Worm (Caenorhabditis elegans): ENCODE data around the gene C28H8.5.
A peak's percentile ranks its signal among the peaks of the same experiment; 100 is the strongest.

Gene C28H8.5

DNA sequence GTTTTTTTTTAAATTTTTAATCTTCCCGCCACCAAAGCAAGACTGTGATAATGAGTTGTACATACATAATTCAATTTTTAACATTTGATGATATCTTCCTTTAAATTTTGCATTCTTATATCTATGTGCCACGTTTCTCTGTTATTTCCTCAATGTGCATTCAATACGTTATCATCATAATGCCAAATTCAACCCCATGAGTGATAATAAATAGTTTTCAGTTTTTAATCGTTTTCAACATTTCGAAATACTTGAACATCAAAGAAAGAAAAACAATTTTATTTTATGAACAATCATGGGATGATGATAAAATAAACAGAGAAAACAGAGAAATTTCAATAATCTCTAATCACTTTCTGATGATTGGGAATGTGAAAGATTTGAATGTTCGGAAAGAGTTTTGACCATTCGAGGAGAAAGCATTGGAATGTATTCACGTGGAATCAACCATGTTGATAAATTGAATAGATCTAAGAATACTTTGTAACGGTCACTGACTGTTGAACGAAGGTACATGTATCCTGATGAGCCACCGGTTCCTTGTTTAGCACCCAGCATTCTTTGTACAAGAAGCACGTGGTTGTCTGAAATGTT lies 33.4 kb downstream of the C28H8.5 start (continued):
- no peak for TF ChIP-seq lin-39 (tag; optimal IDR thresholded peaks at IDR 0.05)
- TF ChIP-seq mdl-1 (tag; optimal IDR thresholded peaks at IDR 0.05), result no peak
- TF ChIP-seq ama-1 (optimal IDR thresholded peaks at IDR 0.05), result peak; percentile 43
- no peak for TF ChIP-seq zip-4 (GFP tag; optimal IDR thresholded peaks at IDR 0.05)
- TF ChIP-seq alr-1 (tag; optimal IDR thresholded peaks at IDR 0.05; ENCODE audit: borderline replicate concordance), result no peak
- no peak for TF ChIP-seq nhr-84 (tag; optimal IDR thresholded peaks at IDR 0.05)
- no peak for TF ChIP-seq nhr-11 (tag; optimal IDR thresholded peaks at IDR 0.05)
- TF ChIP-seq lin-15B (tag; optimal IDR thresholded peaks at IDR 0.05), result no peak
- TF ChIP-seq lir-3 (tag; optimal IDR thresholded peaks at IDR 0.05; ENCODE audit: poor library complexity), result no peak
- TF ChIP-seq nhr-20 (tag; optimal IDR thresholded peaks at IDR 0.05), result peak; percentile 27
- TF ChIP-seq nhr-237 (tag; optimal IDR thresholded peaks at IDR 0.05), result no peak
- TF ChIP-seq mab-9 (GFP tag; IDR thresholded peaks at IDR 0.05), result no peak
- no peak for TF ChIP-seq egl-27 (tag; optimal IDR thresholded peaks at IDR 0.05)
- TF ChIP-seq nhr-76 (tag; optimal IDR thresholded peaks at IDR 0.05), result no peak
- TF ChIP-seq ztf-4 (tag; optimal IDR thresholded peaks at IDR 0.05), result peak; percentile 11
- TF ChIP-seq snu-23 (GFP tag; optimal IDR thresholded peaks at IDR 0.05), result peak; percentile 21
- peak in 1 of 2 experiments; percentile 57 for TF ChIP-seq lin-35 (GFP tag; optimal IDR thresholded peaks at IDR 0.05)
- no peak for TF ChIP-seq mef-2 (tag; optimal IDR thresholded peaks at IDR 0.05)
- TF ChIP-seq ceh-63 (GFP tag; optimal IDR thresholded peaks at IDR 0.05), result no peak
- TF ChIP-seq hlh-4 (tag; optimal IDR thresholded peaks at IDR 0.05), result no peak
- TF ChIP-seq unc-98 (GFP tag; IDR thresholded peaks at IDR 0.05), result no peak
- no peak for TF ChIP-seq pag-3 (tag; optimal IDR thresholded peaks at IDR 0.05; ENCODE audit: borderline replicate concordance, insufficient read depth)
- TF ChIP-seq dsc-1 (tag; optimal IDR thresholded peaks at IDR 0.05), result no peak
- no peak for TF ChIP-seq isw-1 (GFP tag; IDR thresholded peaks at IDR 0.05)
- no peak for TF ChIP-seq fkh-10 (GFP tag; optimal IDR thresholded peaks at IDR 0.05)
- TF ChIP-seq tbx-2 (tag; optimal IDR thresholded peaks at IDR 0.05), result no peak
- TF ChIP-seq pax-3 (tag; optimal IDR thresholded peaks at IDR 0.05), result peak; percentile 9
- TF ChIP-seq unc-130 (tag; optimal IDR thresholded peaks at IDR 0.05), result no peak
- TF ChIP-seq ces-1 (GFP tag; optimal IDR thresholded peaks at IDR 0.05), result no peak
- TF ChIP-seq dpl-1 (GFP tag; optimal IDR thresholded peaks at IDR 0.05), result no peak
- no peak for TF ChIP-seq nhr-12 (tag; optimal IDR thresholded peaks at IDR 0.05)

DNA sequence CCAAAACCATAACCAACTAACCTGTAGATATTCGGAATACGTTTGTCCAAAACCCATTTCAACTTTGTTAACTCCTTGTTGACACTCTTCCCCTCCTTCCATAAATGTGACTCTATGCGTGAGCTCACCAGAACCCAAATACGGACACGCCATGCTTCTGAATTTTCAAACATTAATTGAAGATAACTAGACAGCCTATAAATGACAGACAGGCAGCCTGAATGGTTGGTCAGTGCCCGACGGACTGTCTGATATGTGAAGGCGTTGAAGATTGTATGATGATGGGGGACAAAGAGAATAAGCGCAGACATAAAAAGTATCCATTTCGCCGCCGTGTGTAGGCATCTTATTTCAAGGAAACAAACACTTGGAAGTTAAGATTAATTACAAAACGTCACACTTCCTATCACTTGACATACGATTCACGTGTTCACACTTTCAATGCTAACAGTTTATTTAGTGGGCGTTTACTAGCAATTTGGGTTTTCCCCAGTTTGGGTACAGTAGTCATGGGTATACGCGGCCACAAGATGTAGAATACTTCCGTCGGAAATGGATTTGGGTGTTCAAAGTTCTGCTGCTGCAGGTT lies 35.8 kb downstream of the C28H8.5 start, which contains the start of the genes tdo-2 and C28H8.2:
Gene tdo-2 (minus strand): TSS at position 157 of the 589 bp plus-strand sequence.
Gene C28H8.2 (plus strand): TSS at position 524 of the 589 bp plus-strand sequence.
- TF ChIP-seq unc-30 (tag; optimal IDR thresholded peaks at IDR 0.05) (no peak), aha-1 (tag; optimal IDR thresholded peaks at IDR 0.05) (no peak), sox-4 (tag; optimal IDR thresholded peaks at IDR 0.05) (no peak), nhr-11 (tag; optimal IDR thresholded peaks at IDR 0.05) (no peak), unc-86 (tag; optimal IDR thresholded peaks at IDR 0.05) (no peak), lsy-2 (tag; optimal IDR thresholded peaks at IDR 0.05) (peak; percentile 37), C34B4.2 (tag; optimal IDR thresholded peaks at IDR 0.05) (no peak), zip-4 (GFP tag; optimal IDR thresholded peaks at IDR 0.05) (no peak), snpc-4 (tag; optimal IDR thresholded peaks at IDR 0.05) (no peak), swsn-7 (tag; optimal IDR thresholded peaks at IDR 0.05) (peak; percentile 17), lir-3 (tag; optimal IDR thresholded peaks at IDR 0.05; ENCODE audit: poor library complexity) (peak; percentile 22), pax-3 (tag; optimal IDR thresholded peaks at IDR 0.05) (no peak), fkh-10 (GFP tag; optimal IDR thresholded peaks at IDR 0.05) (no peak), nhr-237 (tag; optimal IDR thresholded peaks at IDR 0.05) (no peak), blmp-1 (tag; optimal IDR thresholded peaks at IDR 0.05) (peak; percentile 94), ceh-82 (tag; optimal IDR thresholded peaks at IDR 0.05) (no peak), efl-1 (optimal IDR thresholded peaks at IDR 0.05) (peak in 1 of 2 experiments; percentile 17), efl-1 (GFP tag; optimal IDR thresholded peaks at IDR 0.05 in 1 of 2) (peak in 1 of 2 experiments; percentile 93), irx-1 (tag; optimal IDR thresholded peaks at IDR 0.05) (peak; percentile 19), ets-5 (GFP tag; IDR thresholded peaks at IDR 0.05) (no peak), pqm-1 (tag; optimal IDR thresholded peaks at IDR 0.05) (no peak), mef-2 (tag; optimal IDR thresholded peaks at IDR 0.05) (no peak), rnt-1 (tag; optimal IDR thresholded peaks at IDR 0.05) (no peak), xbp-1 (tag; optimal IDR thresholded peaks at IDR 0.05) (peak; percentile 45), mep-1 (tag; optimal IDR thresholded peaks at IDR 0.05) (peak; percentile 48), grh-1 (GFP tag; IDR thresholded peaks at IDR 0.05) (peak; percentile 71), nhr-12 (tag; optimal IDR thresholded peaks at IDR 0.05) (no peak), nhr-77 (tag; optimal IDR thresholded peaks at IDR 0.05) (no peak), nhr-90 (tag; optimal IDR thresholded peaks at IDR 0.05; ENCODE audit: poor library complexity) (peak; percentile 77)

Measured in whole organism, L1 larva.